Worm (Caenorhabditis elegans) whole organism, L4 larva: ENCODE measurements around the gene Y71H2B.11.

ENCODE experiments used
- ZK337.2 ChIP-seq: fragments of 200-800 bp; sonication (Bioruptor generic); IDR thresholded peaks from 2 replicates; pipeline ENCODE4 v1.3.6; 2022; ENCODE audit warnings: missing genetic modification reagents, missing genetic modification characterization, missing compliant biosample characterization
- aly-2 ChIP-seq: sonication (generic microtip); optimal IDR thresholded peaks from 2 replicates; lab custom pipeline; 2018; ENCODE audit warnings: missing biosample characterization, missing genetic modification characterization
- ceh-20 ChIP-seq: fragments of 200-800 bp; sonication (Bioruptor generic); IDR thresholded peaks from 2 replicates; pipeline ENCODE4 v1.3.6; 2022; ENCODE audit warnings: missing genetic modification reagents, missing genetic modification characterization, missing compliant biosample characterization
- ctbp-1 ChIP-seq: fragments of 200-800 bp; sonication (Bioruptor generic); IDR thresholded peaks from 2 replicates; pipeline ENCODE4 v1.3.6; 2022; ENCODE audit warnings: missing genetic modification reagents, missing genetic modification characterization, missing compliant biosample characterization
- nhr-11 ChIP-seq: fragments of 150-350 bp; optimal IDR thresholded peaks from 2 replicates; lab custom pipeline; 2014; ENCODE audit warnings: missing biosample characterization, missing genetic modification characterization
- unc-39 ChIP-seq: sonication (generic microtip); optimal IDR thresholded peaks from 2 replicates; lab custom pipeline; 2017; ENCODE audit warnings: missing biosample characterization, missing genetic modification characterization
- zag-1 ChIP-seq: fragments of 150-350 bp; optimal IDR thresholded peaks from 2 replicates; lab custom pipeline; 2014; ENCODE audit warnings: missing biosample characterization, missing genetic modification characterization

- TF ChIP-seq ceh-20 (GFP tag; lab: Robert Waterston, UW) (no peak), ctbp-1 (GFP tag; lab: Robert Waterston, UW) (no peak), aly-2 (tag; lab: Kevin White, UChicago) (no peak), nhr-11 (tag; lab: Kevin White, UChicago) (no peak), unc-39 (tag; lab: Kevin White, UChicago) (no peak), ZK337.2 (no peak), zag-1 (no peak)
Observed at ce11 chrIII:2571447-2571846, 32.3 kb upstream of the Y71H2B.11 start, which contains the start of gene Y54F10AR.2.
